Worm (Caenorhabditis elegans) whole organism, L2 larva: ENCODE measurements around the gene pdhb-1.

ENCODE experiments used
- lin-39 ChIP-seq: fragments of 150-350 bp; optimal IDR thresholded peaks from 2 replicates; lab custom pipeline; 2014; ENCODE audit warnings: missing biosample characterization, missing genetic modification reagents, missing genetic modification characterization
- nhr-12 ChIP-seq: fragments of 150-350 bp; optimal IDR thresholded peaks from 2 replicates; lab custom pipeline; 2014; ENCODE audit warnings: missing biosample characterization, missing genetic modification characterization
- zag-1 ChIP-seq: fragments of 150-350 bp; optimal IDR thresholded peaks from 2 replicates; lab custom pipeline; 2014; ENCODE audit warnings: missing biosample characterization, missing genetic modification characterization

DNA sequence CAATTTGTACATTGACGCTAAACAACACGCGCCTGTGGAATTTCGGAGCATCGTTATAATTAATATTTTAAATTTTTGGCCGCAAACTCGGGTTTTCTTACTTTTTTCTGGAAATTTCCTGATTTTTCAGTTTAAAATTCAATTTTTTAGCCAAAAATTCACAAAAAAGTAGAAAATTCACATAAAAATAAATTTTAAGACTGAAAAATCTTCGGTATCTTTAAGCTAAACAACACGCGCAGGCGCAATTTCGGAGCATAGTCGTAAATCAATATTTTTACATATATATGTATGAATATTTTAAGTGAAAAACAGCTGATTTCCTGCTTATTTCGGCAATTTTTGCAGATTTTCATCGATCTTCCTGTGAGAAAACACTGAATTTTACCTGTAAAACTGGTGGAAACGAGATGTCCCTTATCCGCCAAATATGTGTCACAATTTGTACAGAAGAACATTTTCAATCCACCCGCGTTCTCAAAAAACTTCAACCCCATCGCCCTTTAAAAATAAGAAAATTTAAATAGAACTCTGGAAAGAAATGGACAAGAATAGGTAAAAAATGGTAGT, 17.0 kb upstream of the pdhb-1 start, which contains the start of gene B0546.3:
- TF ChIP-seq nhr-12 (tag; lab: Kevin White, UChicago) (no peak), zag-1 (tag; lab: Kevin White, UChicago) (no peak), lin-39 (no peak)
